Fruit fly (Drosophila melanogaster) whole organism, embryonic: Measurements from ENCODE around the gene Pnn.

Experiments
- Adf1 ChIP-seq: fragments of 200-800 bp; sonication (Bioruptor generic); IDR thresholded peaks from 2 replicates; pipeline ENCODE4 v1.3.6; 2022; ENCODE audit warnings: missing biosample characterization, missing genetic modification characterization
- CG10267 ChIP-seq: fragments of 200-800 bp; sonication (Bioruptor generic); optimal IDR thresholded peaks from 2 replicates; lab custom pipeline; 2018; ENCODE audit warnings: missing biosample characterization, mild to moderate bottlenecking, missing genetic modification characterization, moderate library complexity
- CG10274 ChIP-seq: fragments of 200-800 bp; sonication (Bioruptor generic); optimal IDR thresholded peaks from 3 replicates; lab custom pipeline; 2017; ENCODE audit warnings: missing biosample characterization, mild to moderate bottlenecking, missing genetic modification characterization
- CG10979 ChIP-seq: fragments of 200-800 bp; sonication (Bioruptor generic); optimal IDR thresholded peaks from 2 replicates; lab custom pipeline; 2018; ENCODE audit warnings: missing biosample characterization, mild to moderate bottlenecking, missing genetic modification characterization, moderate library complexity
- CG12071 ChIP-seq: fragments of 200-800 bp; sonication (Bioruptor generic); optimal IDR thresholded peaks from 3 replicates; lab custom pipeline; 2018; ENCODE audit warnings: missing biosample characterization, mild to moderate bottlenecking, missing genetic modification characterization
- CG12299 ChIP-seq: fragments of 200-800 bp; sonication (Bioruptor generic); optimal IDR thresholded peaks from 2 replicates; lab custom pipeline; 2018; ENCODE audit warnings: missing biosample characterization, mild to moderate bottlenecking, missing genetic modification characterization
- CG12769 ChIP-seq: fragments of 200-800 bp; sonication (Bioruptor generic); optimal IDR thresholded peaks from 2 replicates; lab custom pipeline; 2019; ENCODE audit warnings: missing biosample characterization, mild to moderate bottlenecking, missing genetic modification characterization, moderate library complexity
- CG15601 ChIP-seq: fragments of 200-800 bp; sonication (Bioruptor generic); optimal IDR thresholded peaks from 3 replicates; lab custom pipeline; 2019; ENCODE audit warnings: missing biosample characterization, mild to moderate bottlenecking, missing genetic modification characterization, moderate library complexity
- CG16813 ChIP-seq: fragments of 200-800 bp; sonication (Bioruptor generic); IDR thresholded peaks from 3 replicates; pipeline ENCODE4 v1.3.6; 2022; ENCODE audit warnings: missing biosample characterization, missing genetic modification characterization; ENCODE audit not compliant: partially characterized antibody
- CG17361 ChIP-seq: fragments of 200-800 bp; sonication (Bioruptor generic); IDR thresholded peaks from 3 replicates; pipeline ENCODE4 v1.3.6; 2022; ENCODE audit warnings: missing biosample characterization, missing genetic modification characterization
- CG18599 ChIP-seq: fragments of 200-800 bp; sonication (Bioruptor generic); optimal IDR thresholded peaks from 3 replicates; lab custom pipeline; 2017; ENCODE audit warnings: missing biosample characterization, missing genetic modification characterization, mild to moderate bottlenecking, moderate library complexity, missing genetic modification reagents
- CG2678 ChIP-seq: fragments of 200-800 bp; sonication (Bioruptor generic); optimal IDR thresholded peaks from 3 replicates; lab custom pipeline; 2019; ENCODE audit warnings: missing biosample characterization, mild to moderate bottlenecking, missing genetic modification characterization, moderate library complexity
- CG30020 ChIP-seq: fragments of 200-800 bp; optimal IDR thresholded peaks from 2 replicates; lab custom pipeline; 2019; ENCODE audit warnings: missing biosample characterization, mild to moderate bottlenecking, missing genetic modification characterization, moderate library complexity
- CG32767 ChIP-seq: fragments of 200-800 bp; sonication (Bioruptor generic); IDR thresholded peaks from 2 replicates; pipeline ENCODE4 v1.3.6; 2022; ENCODE audit warnings: missing biosample characterization, missing genetic modification characterization
- CG3407 ChIP-seq: fragments of 200-800 bp; sonication (Bioruptor generic); optimal IDR thresholded peaks from 2 replicates; lab custom pipeline; 2018; ENCODE audit warnings: missing biosample characterization, mild to moderate bottlenecking, missing genetic modification characterization
- CG4282 ChIP-seq: fragments of 200-800 bp; sonication (Bioruptor generic); optimal IDR thresholded peaks from 2 replicates; lab custom pipeline; 2016; ENCODE audit warnings: missing biosample characterization, missing genetic modification characterization
- CG43689 ChIP-seq: fragments of 200-800 bp; sonication (Bioruptor generic); IDR thresholded peaks from 2 replicates; pipeline ENCODE4 v1.3.6; 2022; ENCODE audit warnings: missing biosample characterization, missing genetic modification characterization
- CG4424 ChIP-seq: fragments of 200-800 bp; sonication (Bioruptor generic); optimal IDR thresholded peaks from 3 replicates; lab custom pipeline; 2016; ENCODE audit warnings: missing biosample characterization, missing genetic modification characterization
- CG4854 ChIP-seq: fragments of 200-800 bp; sonication (Bioruptor generic); optimal IDR thresholded peaks from 2 replicates; lab custom pipeline; 2016; ENCODE audit warnings: missing biosample characterization, missing genetic modification characterization, inconsistent platforms
- CG5180 ChIP-seq: fragments of 200-800 bp; sonication (Bioruptor generic); optimal IDR thresholded peaks from 3 replicates; lab custom pipeline; 2017; ENCODE audit warnings: missing biosample characterization, missing genetic modification characterization, mild to moderate bottlenecking, moderate library complexity, missing genetic modification reagents
- CG7556 ChIP-seq: fragments of 200-800 bp; sonication (Bioruptor generic); optimal IDR thresholded peaks from 2 replicates; lab custom pipeline; 2017; ENCODE audit warnings: missing biosample characterization, mild to moderate bottlenecking, missing genetic modification characterization
- CG7963 ChIP-seq: fragments of 200-800 bp; sonication (Bioruptor generic); IDR thresholded peaks from 3 replicates; pipeline ENCODE4 v1.3.6; 2022; ENCODE audit warnings: missing biosample characterization, missing genetic modification characterization; ENCODE audit not compliant: partially characterized antibody
- CG9797 ChIP-seq: fragments of 200-800 bp; sonication (Bioruptor generic); optimal IDR thresholded peaks from 3 replicates; lab custom pipeline; 2018; ENCODE audit warnings: missing biosample characterization, mild to moderate bottlenecking, missing genetic modification characterization
- Eip74EF ChIP-seq, 2 experiments: fragments of 200-800 bp in 1 of 2; fragments of >200 bp in 1 of 2; sonication (Bioruptor generic) in 1 of 2; optimal IDR thresholded peaks; 2 replicates each; lab custom pipeline; 2017 to 2019; ENCODE audit warnings: missing biosample characterization in 2 of 2, missing genetic modification characterization in 2 of 2, mild to moderate bottlenecking in 1 of 2, moderate library complexity in 1 of 2
- Hand ChIP-seq: fragments of 200-800 bp; sonication (Bioruptor generic); optimal IDR thresholded peaks from 2 replicates; lab custom pipeline; 2017; ENCODE audit warnings: mild to moderate bottlenecking, missing biosample characterization, missing genetic modification reagents, missing genetic modification characterization
- Hmr ChIP-seq: fragments of 200-800 bp; sonication (Bioruptor generic); optimal IDR thresholded peaks from 3 replicates; lab custom pipeline; 2017; ENCODE audit warnings: mild to moderate bottlenecking, missing biosample characterization, missing genetic modification reagents, missing genetic modification characterization
- Hmx ChIP-seq: fragments of 200-800 bp; sonication (Bioruptor generic); optimal IDR thresholded peaks from 2 replicates; lab custom pipeline; 2016; ENCODE audit warnings: missing biosample characterization, missing genetic modification characterization
- Lim3 ChIP-seq: fragments of 200-800 bp; sonication (Bioruptor generic); IDR thresholded peaks from 2 replicates; pipeline ENCODE4 v1.3.6; 2022; ENCODE audit warnings: missing biosample characterization, missing genetic modification characterization
- Mrtf ChIP-seq: fragments of 200-800 bp; sonication (Bioruptor generic); IDR thresholded peaks from 3 replicates; pipeline ENCODE4 v1.3.6; 2022; ENCODE audit warnings: missing biosample characterization, missing genetic modification characterization
- Side ChIP-seq: fragments of 200-800 bp; sonication (Bioruptor generic); optimal IDR thresholded peaks from 2 replicates; lab custom pipeline; 2016; ENCODE audit warnings: missing biosample characterization, missing genetic modification characterization
- Xbp1 ChIP-seq: fragments of 200-800 bp; sonication (Bioruptor generic); optimal IDR thresholded peaks from 3 replicates; lab custom pipeline; 2016; ENCODE audit warnings: missing biosample characterization, mild to moderate bottlenecking, missing genetic modification characterization
- cas ChIP-seq: fragments of 200-800 bp; sonication (Bioruptor generic); IDR thresholded peaks from 2 replicates; pipeline ENCODE4 v1.3.6; 2022; ENCODE audit warnings: missing biosample characterization, missing genetic modification characterization
- chm ChIP-seq: fragments of 200-800 bp; sonication (Bioruptor generic); IDR thresholded peaks from 2 replicates; pipeline ENCODE4 v1.3.6; 2022; ENCODE audit warnings: missing biosample characterization, missing genetic modification characterization
- chn ChIP-seq: fragments of 200-800 bp; sonication (Bioruptor generic); optimal IDR thresholded peaks from 2 replicates; lab custom pipeline; 2016; ENCODE audit warnings: missing biosample characterization, missing genetic modification characterization
- dmrt11E ChIP-seq: fragments of 200-800 bp; sonication (Bioruptor generic); optimal IDR thresholded peaks from 3 replicates; lab custom pipeline; 2018; ENCODE audit warnings: missing biosample characterization, mild to moderate bottlenecking, missing genetic modification characterization, moderate library complexity
- dpn ChIP-seq, 2 experiments: fragments of 200-800 bp; sonication (Bioruptor generic); optimal IDR thresholded peaks; 3 replicates each; lab custom pipeline; 2016; ENCODE audit warnings: missing biosample characterization in 2 of 2, missing genetic modification characterization in 2 of 2
- gcm2 ChIP-seq: fragments of 200-800 bp; sonication (Bioruptor generic); optimal IDR thresholded peaks from 2 replicates; lab custom pipeline; 2016; ENCODE audit warnings: missing biosample characterization, missing genetic modification characterization
- gem ChIP-seq: fragments of 200-800 bp; sonication (Bioruptor generic); optimal IDR thresholded peaks from 2 replicates; lab custom pipeline; 2019; ENCODE audit warnings: missing biosample characterization, mild to moderate bottlenecking, missing genetic modification characterization, moderate library complexity
- gfzf ChIP-seq: fragments of 200-800 bp; sonication (Bioruptor generic); optimal IDR thresholded peaks from 2 replicates; lab custom pipeline; 2016; ENCODE audit warnings: missing biosample characterization, mild to moderate bottlenecking, missing genetic modification characterization, moderate library complexity
- gt ChIP-seq: fragments of 200-800 bp; sonication (Bioruptor generic); IDR thresholded peaks from 2 replicates; pipeline ENCODE4 v1.3.6; 2022; ENCODE audit warnings: missing biosample characterization, missing genetic modification characterization
- kay ChIP-seq: fragments of 200-800 bp; sonication (Bioruptor generic); optimal IDR thresholded peaks from 2 replicates; lab custom pipeline; 2016; ENCODE audit warnings: missing biosample characterization, missing genetic modification characterization
- nerfin-1 ChIP-seq: fragments of 200-800 bp; sonication (Bioruptor generic); optimal IDR thresholded peaks from 3 replicates; lab custom pipeline; 2019; ENCODE audit warnings: missing biosample characterization, mild to moderate bottlenecking, missing genetic modification characterization, moderate library complexity
- nom ChIP-seq: fragments of 200-800 bp; sonication (Bioruptor generic); optimal IDR thresholded peaks from 2 replicates; lab custom pipeline; 2017; ENCODE audit warnings: missing biosample characterization, missing genetic modification characterization, mild to moderate bottlenecking, moderate library complexity, missing genetic modification reagents
- peb ChIP-seq: fragments of 200-800 bp; sonication (Bioruptor generic); IDR thresholded peaks from 2 replicates; pipeline ENCODE4 v1.3.6; 2022; ENCODE audit warnings: missing biosample characterization, missing genetic modification characterization
- pum ChIP-seq: fragments of 200-800 bp; sonication (Bioruptor generic); optimal IDR thresholded peaks from 2 replicates; lab custom pipeline; 2016; ENCODE audit warnings: missing biosample characterization, missing genetic modification characterization
- row ChIP-seq: fragments of 200-800 bp; sonication (Bioruptor generic); IDR thresholded peaks from 3 replicates; pipeline ENCODE4 v1.3.6; 2022; ENCODE audit warnings: missing biosample characterization, missing genetic modification characterization
- wdn ChIP-seq: fragments of 200-800 bp; sonication (Bioruptor generic); IDR thresholded peaks from 2 replicates; pipeline ENCODE4 v1.3.6; 2022; ENCODE audit warnings: missing biosample characterization, missing genetic modification characterization
- zen2 ChIP-seq: fragments of 200-800 bp; sonication (Bioruptor generic); IDR thresholded peaks from 3 replicates; pipeline ENCODE4 v1.3.6; 2022; ENCODE audit warnings: missing biosample characterization, missing genetic modification characterization; ENCODE audit not compliant: partially characterized antibody
- zf30C ChIP-seq: fragments of 200-800 bp; sonication (Bioruptor generic); optimal IDR thresholded peaks from 3 replicates; lab custom pipeline; 2018; ENCODE audit warnings: missing biosample characterization, mild to moderate bottlenecking, missing genetic modification characterization

Gene Pnn

dm6 chr3R:9771519-9771972 is 30.8 kb downstream of the Pnn start, which contains the start of gene CG9471 (continued):
- peak; percentile 80 for TF ChIP-seq kay (GFP tag; lab: Kevin White, UChicago)
- peak; percentile 90 for TF ChIP-seq chn
- TF ChIP-seq CG12071, result peak; percentile 88
- TF ChIP-seq CG10979, result peak; percentile 86
- peak; percentile 51 for TF ChIP-seq CG30020
- TF ChIP-seq gem (tag; lab: Kevin White, UChicago), result peak; percentile 95
- TF ChIP-seq chm (GFP tag; lab: Robert Waterston, UW), result peak; percentile 93
- TF ChIP-seq CG12769, result peak; percentile 92
- TF ChIP-seq CG12299, result peak; percentile 92
- peak in 1 of 2 experiments; percentile 90 for TF ChIP-seq Eip74EF (GFP tag; optimal IDR thresholded peaks at IDR 0.05; lab: Kevin White, UChicago)
- peak; percentile 86 for TF ChIP-seq CG43689 (GFP tag; lab: Robert Waterston, UW)
- peak; percentile 76 for TF ChIP-seq gcm2 (GFP tag; lab: Kevin White, UChicago)
- no peak for TF ChIP-seq gfzf
- peak; percentile 88 for TF ChIP-seq Hmx (GFP tag; lab: Kevin White, UChicago)
- TF ChIP-seq nom, result peak; percentile 86
- peak; percentile 90 for TF ChIP-seq CG7556 (GFP tag; lab: Kevin White, UChicago)
- TF ChIP-seq CG9797 (GFP tag; lab: Kevin White, UChicago), result no peak
- peak; percentile 88 for TF ChIP-seq Side (GFP tag; lab: Kevin White, UChicago)
- TF ChIP-seq CG10274 (GFP tag; lab: Kevin White, UChicago), result peak; percentile 64
- TF ChIP-seq CG7963, result no peak
- peak; percentile 70 for TF ChIP-seq CG5180 (GFP tag; lab: Kevin White, UChicago)
- TF ChIP-seq row (GFP tag; lab: Robert Waterston, UW), result peak; percentile 98
- peak; percentile 94 for TF ChIP-seq CG18599 (GFP tag; lab: Kevin White, UChicago)
- TF ChIP-seq CG15601 (tag; lab: Kevin White, UChicago), result peak; percentile 87
- peak; percentile 92 for TF ChIP-seq Hmr
- TF ChIP-seq CG4854 (GFP tag; lab: Kevin White, UChicago), result peak; percentile 88
- TF ChIP-seq zf30C (GFP tag; lab: Kevin White, UChicago), result no peak
- peak; percentile 91 for TF ChIP-seq cas (GFP tag; lab: Robert Waterston, UW)
- TF ChIP-seq Hand (GFP tag; lab: Kevin White, UChicago), result peak; percentile 93
- TF ChIP-seq gt (GFP tag; lab: Robert Waterston, UW), result peak; percentile 47
- TF ChIP-seq CG4282, result peak; percentile 65
- peak; percentile 88 for TF ChIP-seq peb
- TF ChIP-seq Xbp1 (GFP tag; lab: Kevin White, UChicago), result peak; percentile 95
- TF ChIP-seq dmrt11E (tag; lab: Kevin White, UChicago), result peak; percentile 83
- no peak for TF ChIP-seq zen2 (GFP tag; lab: Robert Waterston, UW)
- TF ChIP-seq dpn (GFP tag; optimal IDR thresholded peaks at IDR 0.05; lab: Kevin White, UChicago), result peak; percentile 90 to 93
- TF ChIP-seq CG16813 (GFP tag; lab: Robert Waterston, UW), result 0 out of 3 replicates have a peak, but pooled peaks have one; percentile 24
- TF ChIP-seq CG3407 (GFP tag; lab: Kevin White, UChicago), result peak; percentile 75
- peak; percentile 71 for TF ChIP-seq Adf1 (GFP tag; lab: Robert Waterston, UW)
- peak; percentile 88 for TF ChIP-seq pum (GFP tag; lab: Kevin White, UChicago)
- TF ChIP-seq CG4424 (GFP tag; lab: Kevin White, UChicago), result peak; percentile 91
- TF ChIP-seq CG17361 (GFP tag; lab: Robert Waterston, UW), result peak; percentile 93
- peak; percentile 80 for TF ChIP-seq nerfin-1 (tag; lab: Kevin White, UChicago)
- TF ChIP-seq CG2678 (tag; lab: Kevin White, UChicago), result peak; percentile 95
- peak; percentile 88; the same call in 1 of the 2 replicates for TF ChIP-seq CG32767
- peak; percentile 65; the same call in 1 of the 2 replicates for TF ChIP-seq Lim3
- peak; percentile 89 for TF ChIP-seq CG10267 (tag; lab: Kevin White, UChicago)
- peak; percentile 89 for TF ChIP-seq wdn (GFP tag; lab: Robert Waterston, UW)
- TF ChIP-seq Mrtf, result peak; percentile 85
